Fruit fly (Drosophila melanogaster) whole organism, adult: ENCODE measurements around the gene CG4218.

Experiments used
- CG1620 ChIP-seq: fragments of 200-800 bp; sonication (Bioruptor generic); optimal IDR thresholded peaks from 2 replicates; lab custom pipeline; 2016; ENCODE audit warnings: missing biosample characterization, missing genetic modification characterization
- Clk ChIP-seq: fragments of 200-800 bp; sonication (Bioruptor generic); optimal IDR thresholded peaks from 2 replicates; lab custom pipeline; 2017; ENCODE audit warnings: missing biosample characterization, missing genetic modification characterization
- pad ChIP-seq: fragments of 200-800 bp; sonication (Bioruptor generic); optimal IDR thresholded peaks from 3 replicates; lab custom pipeline; 2017; ENCODE audit warnings: missing biosample characterization, missing genetic modification characterization, mild to moderate bottlenecking, moderate library complexity, missing genetic modification reagents

dm6 chr2L:14553868-14554591 lies 5.1 kb upstream of the CG4218 start:
- TF ChIP-seq pad (GFP tag; lab: Kevin White, UChicago) (no peak), Clk (GFP tag; lab: Kevin White, UChicago) (no peak), CG1620 (no peak)
